Fruit fly (Drosophila melanogaster) whole organism, embryonic: ENCODE results near the gene CG7789.

Source experiments
- CG10147 ChIP-seq: fragments of 200-800 bp; sonication (Bioruptor generic); optimal IDR thresholded peaks from 2 replicates; lab custom pipeline; 2019; ENCODE audit warnings: missing biosample characterization, mild to moderate bottlenecking, missing genetic modification characterization, moderate library complexity
- CG1024 ChIP-seq: fragments of 200-800 bp; sonication (Bioruptor generic); IDR thresholded peaks from 2 replicates; pipeline ENCODE4 v1.3.6; 2022; ENCODE audit warnings: missing biosample characterization, missing genetic modification characterization
- CG10366 ChIP-seq: fragments of 200-800 bp; sonication (Bioruptor generic); IDR thresholded peaks from 2 replicates; pipeline ENCODE4 v1.3.6; 2022; ENCODE audit warnings: missing biosample characterization, missing genetic modification characterization
- CG10959 ChIP-seq: fragments of 200-800 bp; sonication (Bioruptor generic); IDR thresholded peaks from 2 replicates; pipeline ENCODE4 v1.3.6; 2022; ENCODE audit warnings: missing biosample characterization, missing genetic modification characterization
- CG11456 ChIP-seq: fragments of 200-800 bp; sonication (Bioruptor generic); IDR thresholded peaks from 3 replicates; pipeline ENCODE4 v1.3.6; 2022; ENCODE audit warnings: missing biosample characterization, missing genetic modification characterization
- CG12299 ChIP-seq: fragments of 200-800 bp; sonication (Bioruptor generic); optimal IDR thresholded peaks from 2 replicates; lab custom pipeline; 2018; ENCODE audit warnings: missing biosample characterization, mild to moderate bottlenecking, missing genetic modification characterization
- CG1233 ChIP-seq: fragments of 200-800 bp; sonication (Bioruptor generic); optimal IDR thresholded peaks from 4 replicates; lab custom pipeline; 2018; ENCODE audit warnings: missing biosample characterization, mild to moderate bottlenecking, missing genetic modification characterization
- CG13296 ChIP-seq: fragments of 200-800 bp; sonication (Bioruptor generic); optimal IDR thresholded peaks from 3 replicates; lab custom pipeline; 2018; ENCODE audit warnings: missing biosample characterization, mild to moderate bottlenecking, missing genetic modification characterization
- CG17612 ChIP-seq: fragments of 200-800 bp; sonication (Bioruptor generic); IDR thresholded peaks from 2 replicates; pipeline ENCODE4 v1.3.6; 2022; ENCODE audit warnings: missing biosample characterization, missing genetic modification characterization
- CG17802 ChIP-seq: fragments of 200-800 bp; sonication (Bioruptor generic); optimal IDR thresholded peaks from 2 replicates; lab custom pipeline; 2018; ENCODE audit warnings: missing biosample characterization, mild to moderate bottlenecking, missing genetic modification characterization, moderate library complexity
- CG18619 ChIP-seq: fragments of 200-800 bp; sonication (Bioruptor generic); optimal IDR thresholded peaks from 3 replicates; lab custom pipeline; 2017; ENCODE audit warnings: missing biosample characterization, mild to moderate bottlenecking, missing genetic modification characterization
- CG2129 ChIP-seq: fragments of 200-800 bp; sonication (Bioruptor generic); IDR thresholded peaks from 2 replicates; pipeline ENCODE4 v1.3.6; 2022; ENCODE audit warnings: missing biosample characterization, missing genetic modification characterization; ENCODE audit not compliant: partially characterized antibody
- CG34376 ChIP-seq: fragments of 200-800 bp; sonication (Bioruptor generic); optimal IDR thresholded peaks from 2 replicates; lab custom pipeline; 2018; ENCODE audit warnings: missing biosample characterization, mild to moderate bottlenecking, missing genetic modification characterization
- CG5180 ChIP-seq: fragments of 200-800 bp; sonication (Bioruptor generic); optimal IDR thresholded peaks from 3 replicates; lab custom pipeline; 2017; ENCODE audit warnings: missing biosample characterization, missing genetic modification characterization, mild to moderate bottlenecking, moderate library complexity, missing genetic modification reagents
- CG6254 ChIP-seq: fragments of 200-800 bp; sonication (Bioruptor generic); optimal IDR thresholded peaks from 3 replicates; lab custom pipeline; 2017; ENCODE audit warnings: mild to moderate bottlenecking, missing biosample characterization, missing genetic modification reagents, missing genetic modification characterization
- CG7963 ChIP-seq: fragments of 200-800 bp; sonication (Bioruptor generic); IDR thresholded peaks from 3 replicates; pipeline ENCODE4 v1.3.6; 2022; ENCODE audit warnings: missing biosample characterization, missing genetic modification characterization; ENCODE audit not compliant: partially characterized antibody
- CTCF ChIP-seq: fragments of 200-800 bp; sonication (Bioruptor generic); optimal IDR thresholded peaks from 2 replicates; lab custom pipeline; 2017; ENCODE audit warnings: missing biosample characterization, mild to moderate bottlenecking, missing genetic modification characterization, moderate library complexity
- Dfd ChIP-seq, 2 experiments: fragments of >200 bp; optimal IDR thresholded peaks; 2 replicates each; lab custom pipeline; 2017; ENCODE audit warnings: missing biosample characterization in 2 of 2, missing genetic modification characterization in 2 of 2
- Dip2 ChIP-seq: fragments of 200-800 bp; sonication (Bioruptor generic); IDR thresholded peaks from 2 replicates; pipeline ENCODE4 v1.3.6; 2022; ENCODE audit warnings: missing biosample characterization, missing genetic modification characterization
- ERR ChIP-seq: fragments of 200-800 bp; sonication (Bioruptor generic); optimal IDR thresholded peaks from 2 replicates; lab custom pipeline; 2016; ENCODE audit warnings: missing biosample characterization, missing genetic modification characterization
- GATAe ChIP-seq: fragments of 200-800 bp; sonication (Bioruptor generic); conservative IDR thresholded peaks from 2 replicates; pipeline ENCODE4 v1.3.6; 2022; ENCODE audit warnings: missing biosample characterization, missing genetic modification characterization
- MTF-1 ChIP-seq: fragments of 200-800 bp; sonication (Bioruptor generic); optimal IDR thresholded peaks from 2 replicates; lab custom pipeline; 2018; ENCODE audit warnings: missing biosample characterization, mild to moderate bottlenecking, missing genetic modification characterization, borderline replicate concordance
- Max ChIP-seq: fragments of 200-800 bp; sonication (Bioruptor generic); optimal IDR thresholded peaks from 2 replicates; lab custom pipeline; 2016; ENCODE audit warnings: missing biosample characterization, mild to moderate bottlenecking, missing genetic modification characterization
- Mrtf ChIP-seq: fragments of 200-800 bp; sonication (Bioruptor generic); IDR thresholded peaks from 3 replicates; pipeline ENCODE4 v1.3.6; 2022; ENCODE audit warnings: missing biosample characterization, missing genetic modification characterization
- abd-A ChIP-seq: fragments of 200-800 bp; sonication (Bioruptor generic); optimal IDR thresholded peaks from 3 replicates; lab custom pipeline; 2019; ENCODE audit warnings: missing biosample characterization, mild to moderate bottlenecking, missing genetic modification characterization, moderate library complexity
- bigmax ChIP-seq: fragments of 200-800 bp; sonication (Bioruptor generic); optimal IDR thresholded peaks from 2 replicates; lab custom pipeline; 2018; ENCODE audit warnings: missing biosample characterization, mild to moderate bottlenecking, missing genetic modification characterization
- bowl ChIP-seq: fragments of 200-800 bp; sonication (Bioruptor generic); IDR thresholded peaks from 2 replicates; pipeline ENCODE4 v1.3.6; 2022; ENCODE audit warnings: missing biosample characterization, missing genetic modification characterization
- cad ChIP-seq: fragments of >200 bp; optimal IDR thresholded peaks from 2 replicates; lab custom pipeline; 2017; ENCODE audit warnings: missing biosample characterization, missing genetic modification characterization
- disco-r ChIP-seq: fragments of 200-800 bp; sonication (Bioruptor generic); optimal IDR thresholded peaks from 2 replicates; lab custom pipeline; 2016; ENCODE audit warnings: missing biosample characterization, missing genetic modification characterization
- ems ChIP-seq: fragments of 200-800 bp; sonication (Bioruptor generic); optimal IDR thresholded peaks from 3 replicates; lab custom pipeline; 2016; ENCODE audit warnings: missing biosample characterization, missing genetic modification characterization
- fd64A ChIP-seq: fragments of 200-800 bp; sonication (Bioruptor generic); optimal IDR thresholded peaks from 3 replicates; lab custom pipeline; 2018; ENCODE audit warnings: missing biosample characterization, mild to moderate bottlenecking, missing genetic modification characterization
- gsb ChIP-seq: fragments of 200-800 bp; sonication (Bioruptor generic); IDR thresholded peaks from 2 replicates; pipeline ENCODE4 v1.3.6; 2022; ENCODE audit warnings: missing biosample characterization, missing genetic modification characterization
- ham ChIP-seq: fragments of 200-800 bp; sonication (Bioruptor generic); IDR thresholded peaks from 2 replicates; pipeline ENCODE4 v1.3.6; 2022; ENCODE audit warnings: missing biosample characterization, missing genetic modification characterization
- jing ChIP-seq: fragments of 200-800 bp; sonication (Bioruptor generic); optimal IDR thresholded peaks from 2 replicates; lab custom pipeline; 2018; ENCODE audit warnings: missing biosample characterization, mild to moderate bottlenecking, missing genetic modification characterization
- kay ChIP-seq: fragments of 200-800 bp; sonication (Bioruptor generic); optimal IDR thresholded peaks from 2 replicates; lab custom pipeline; 2016; ENCODE audit warnings: missing biosample characterization, missing genetic modification characterization
- lilli ChIP-seq: fragments of 200-800 bp; sonication (Bioruptor generic); optimal IDR thresholded peaks from 3 replicates; lab custom pipeline; 2016; ENCODE audit warnings: missing biosample characterization, missing genetic modification characterization
- p53 ChIP-seq: fragments of 200-800 bp; sonication (Bioruptor generic); optimal IDR thresholded peaks from 2 replicates; lab custom pipeline; 2016; ENCODE audit warnings: missing biosample characterization, missing genetic modification characterization
- pita ChIP-seq: fragments of 200-800 bp; sonication (Bioruptor generic); optimal IDR thresholded peaks from 2 replicates; lab custom pipeline; 2017; ENCODE audit warnings: missing biosample characterization, mild to moderate bottlenecking, missing genetic modification characterization
- pum ChIP-seq: fragments of 200-800 bp; sonication (Bioruptor generic); optimal IDR thresholded peaks from 2 replicates; lab custom pipeline; 2016; ENCODE audit warnings: missing biosample characterization, missing genetic modification characterization
- repo ChIP-seq: fragments of 200-800 bp; sonication (Bioruptor generic); optimal IDR thresholded peaks from 2 replicates; lab custom pipeline; 2016; ENCODE audit warnings: missing biosample characterization, missing genetic modification characterization
- run ChIP-seq: fragments of 200-800 bp; sonication (Bioruptor generic); optimal IDR thresholded peaks from 3 replicates; lab custom pipeline; 2018; ENCODE audit warnings: missing biosample characterization, mild to moderate bottlenecking, missing genetic modification characterization
- sens ChIP-seq: fragments of 200-800 bp; sonication (Bioruptor generic); peaks from one replicate; lab custom pipeline; 2016; ENCODE audit warnings: missing biosample characterization, missing genetic modification characterization
- sim ChIP-seq: fragments of 200-800 bp; sonication (Bioruptor generic); IDR thresholded peaks from 2 replicates; pipeline ENCODE4 v1.3.6; 2022; ENCODE audit warnings: missing biosample characterization, missing genetic modification characterization
- slp2 ChIP-seq: fragments of 200-800 bp; sonication (Bioruptor generic); optimal IDR thresholded peaks from 2 replicates; lab custom pipeline; 2016; ENCODE audit warnings: missing biosample characterization, missing genetic modification characterization
- tup ChIP-seq: fragments of 200-800 bp; sonication (Bioruptor generic); optimal IDR thresholded peaks from 2 replicates; lab custom pipeline; 2016; ENCODE audit warnings: missing biosample characterization, mild to moderate bottlenecking, missing genetic modification characterization, moderate library complexity
- unc-4 ChIP-seq: fragments of 200-800 bp; sonication (Bioruptor generic); IDR thresholded peaks from 2 replicates; pipeline ENCODE4 v1.3.6; 2022; ENCODE audit warnings: missing biosample characterization, missing genetic modification characterization; ENCODE audit not compliant: partially characterized antibody
- unpg ChIP-seq: fragments of 200-800 bp; sonication (Bioruptor generic); optimal IDR thresholded peaks from 3 replicates; lab custom pipeline; 2018; ENCODE audit warnings: missing biosample characterization, mild to moderate bottlenecking, missing genetic modification characterization, moderate library complexity
- vnd ChIP-seq: fragments of 200-800 bp; sonication (Bioruptor generic); IDR thresholded peaks from 3 replicates; pipeline ENCODE4 v1.3.6; 2022; ENCODE audit warnings: missing biosample characterization, missing genetic modification characterization; ENCODE audit not compliant: partially characterized antibody
- vvl ChIP-seq: fragments of 200-800 bp; sonication (Bioruptor generic); IDR thresholded peaks from 2 replicates; pipeline ENCODE4 v1.3.6; 2022; ENCODE audit warnings: missing biosample characterization, missing genetic modification characterization
- zen ChIP-seq: fragments of 200-800 bp; sonication (Bioruptor generic); optimal IDR thresholded peaks from 3 replicates; lab custom pipeline; 2018; ENCODE audit warnings: missing biosample characterization, mild to moderate bottlenecking, missing genetic modification characterization, moderate library complexity
- zfh2 ChIP-seq: fragments of 200-800 bp; sonication (Bioruptor generic); optimal IDR thresholded peaks from 2 replicates; lab custom pipeline; 2016; ENCODE audit warnings: missing biosample characterization, missing genetic modification characterization

Gene CG7789

dm6 chr3R:29773833-29774324 lies 29.1 kb upstream of the CG7789 start (continued):
- TF ChIP-seq CG11456 (GFP tag; lab: Robert Waterston, UW), result peak; percentile 68; the same call in 2 of the 3 replicates
- peak; percentile 90 for TF ChIP-seq lilli (GFP tag; lab: Kevin White, UChicago)
- TF ChIP-seq CG5180 (GFP tag; lab: Kevin White, UChicago), result peak; percentile 9
- TF ChIP-seq CG34376 (GFP tag; lab: Kevin White, UChicago), result peak; percentile 39
- peak; percentile 70; the same call in 2 of the 3 replicates for TF ChIP-seq Mrtf
- TF ChIP-seq gsb (GFP tag; lab: Robert Waterston, UW), result peak; percentile 74
- TF ChIP-seq Dfd (GFP tag; optimal IDR thresholded peaks at IDR 0.05; lab: Kevin White, UChicago), result no peak
- TF ChIP-seq kay (GFP tag; lab: Kevin White, UChicago), result peak; percentile 89
- no peak for TF ChIP-seq CG1024 (GFP tag; lab: Robert Waterston, UW)
- TF ChIP-seq CG2129 (GFP tag; lab: Robert Waterston, UW), result no peak
- peak; percentile 53 for TF ChIP-seq unpg (GFP tag; lab: Kevin White, UChicago)
- peak; percentile 73 for TF ChIP-seq repo
- TF ChIP-seq abd-A (tag; lab: Kevin White, UChicago), result no peak
- TF ChIP-seq slp2 (GFP tag; lab: Kevin White, UChicago), result peak; percentile 59
- peak; percentile 8 for TF ChIP-seq CG17802 (tag; lab: Kevin White, UChicago)
- TF ChIP-seq CG17612 (GFP tag; lab: Robert Waterston, UW), result 0 out of 2 replicates have a peak, but pooled peaks have one; percentile 48
- peak; percentile 91 for TF ChIP-seq GATAe (GFP tag; lab: Robert Waterston, UW)
- TF ChIP-seq unc-4 (GFP tag; lab: Robert Waterston, UW), result no peak
- TF ChIP-seq bowl (GFP tag; lab: Robert Waterston, UW), result no peak
- peak; percentile 69; the same call in 1 of the 2 replicates for TF ChIP-seq ham (GFP tag; lab: Robert Waterston, UW)
- TF ChIP-seq CG13296 (GFP tag; lab: Kevin White, UChicago), result peak; percentile 27
- no peak for TF ChIP-seq vnd (GFP tag; lab: Robert Waterston, UW)
- TF ChIP-seq ERR (GFP tag; lab: Kevin White, UChicago), result peak; percentile 16
- TF ChIP-seq zfh2 (GFP tag; lab: Kevin White, UChicago), result peak; percentile 88
- no peak for TF ChIP-seq bigmax (GFP tag; lab: Kevin White, UChicago)
- peak; percentile 26 for TF ChIP-seq p53
- no peak for TF ChIP-seq sim
- peak; percentile 52 for TF ChIP-seq jing (GFP tag; lab: Kevin White, UChicago)
- peak; percentile 21 for TF ChIP-seq CG6254 (GFP tag; lab: Kevin White, UChicago)
- TF ChIP-seq zen (tag; lab: Kevin White, UChicago), result peak; percentile 15
- peak; percentile 12 for TF ChIP-seq CG12299 (tag; lab: Kevin White, UChicago)
- peak; percentile 81 for TF ChIP-seq CG10147
- TF ChIP-seq ems (GFP tag; lab: Kevin White, UChicago), result peak; percentile 75
- peak; percentile 69 for TF ChIP-seq CG1233
- peak; percentile 66 for TF ChIP-seq CG10366 (GFP tag; lab: Robert Waterston, UW)
- no peak for TF ChIP-seq MTF-1 (GFP tag; lab: Kevin White, UChicago)
- TF ChIP-seq Max, result peak; percentile 57
- peak; percentile 93 for TF ChIP-seq sens (GFP tag; lab: Kevin White, UChicago)
- TF ChIP-seq vvl (GFP tag; lab: Robert Waterston, UW), result peak; percentile 69
- TF ChIP-seq CTCF (GFP tag; lab: Kevin White, UChicago), result no peak
- no peak for TF ChIP-seq pita (GFP tag; lab: Kevin White, UChicago)
- TF ChIP-seq disco-r (GFP tag; lab: Kevin White, UChicago), result peak; percentile 48
- TF ChIP-seq CG7963 (GFP tag; lab: Robert Waterston, UW), result no peak
- TF ChIP-seq CG18619 (GFP tag; lab: Kevin White, UChicago), result peak; percentile 78
- no peak for TF ChIP-seq tup (GFP tag; lab: Kevin White, UChicago)
- peak; percentile 46 for TF ChIP-seq CG10959 (GFP tag; lab: Robert Waterston, UW)
- TF ChIP-seq pum, result peak; percentile 67
- no peak for TF ChIP-seq cad (GFP tag; lab: Kevin White, UChicago)
- no peak for TF ChIP-seq fd64A (GFP tag; lab: Kevin White, UChicago)
- no peak for TF ChIP-seq run
- TF ChIP-seq Dip2, result 0 out of 2 replicates have a peak, but pooled peaks have one; percentile 10
